Worm (Caenorhabditis elegans): ENCODE measurements around the gene F40G12.10.

DNA sequence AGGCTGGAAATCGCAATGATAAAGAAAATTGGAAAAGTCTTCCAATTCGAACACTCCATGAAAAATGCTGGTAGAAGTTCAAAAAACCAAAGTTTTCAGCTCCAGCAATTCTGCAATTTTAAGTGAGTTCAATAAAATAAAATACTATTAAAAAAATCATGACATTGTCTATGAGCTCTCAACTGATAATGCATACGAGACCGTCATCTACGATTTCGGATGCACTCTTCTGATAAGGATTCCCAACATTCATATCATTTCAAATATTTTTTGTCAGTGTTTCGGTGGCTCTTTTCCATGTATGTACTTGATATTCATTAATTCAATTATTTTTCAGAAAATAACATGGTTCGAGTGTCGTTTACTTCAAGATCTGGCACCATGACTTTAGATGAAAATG is 17.7 kb downstream of the F40G12.10 start, which contains the start of gene F14D7.6:
- no peak for TF ChIP-seq elt-1 (tag; optimal IDR thresholded peaks at IDR 0.05; ENCODE audit: borderline replicate concordance, insufficient read depth)
- TF ChIP-seq pha-4 (tag; optimal IDR thresholded peaks at IDR 0.05) = no peak
- TF ChIP-seq nhr-237 (tag; optimal IDR thresholded peaks at IDR 0.05) = no peak
- no peak for TF ChIP-seq snpc-4 (tag; optimal IDR thresholded peaks at IDR 0.05)
- TF ChIP-seq blmp-1 (tag; optimal IDR thresholded peaks at IDR 0.05) = no peak
- no peak for TF ChIP-seq sptf-1 (tag; optimal IDR thresholded peaks at IDR 0.05)
- no peak for TF ChIP-seq unc-62 (GFP tag; optimal IDR thresholded peaks at IDR 0.05)
- TF ChIP-seq lin-13 (tag; optimal IDR thresholded peaks at IDR 0.05) = no peak
- no peak for TF ChIP-seq mep-1 (tag; optimal IDR thresholded peaks at IDR 0.05)

All from whole organism, mixed stage, embryonic.